Fruit fly (Drosophila melanogaster): ENCODE measurements around the gene CG31957.
A peak's percentile ranks its signal among the peaks of the same experiment; 100 is the strongest.

DNA sequence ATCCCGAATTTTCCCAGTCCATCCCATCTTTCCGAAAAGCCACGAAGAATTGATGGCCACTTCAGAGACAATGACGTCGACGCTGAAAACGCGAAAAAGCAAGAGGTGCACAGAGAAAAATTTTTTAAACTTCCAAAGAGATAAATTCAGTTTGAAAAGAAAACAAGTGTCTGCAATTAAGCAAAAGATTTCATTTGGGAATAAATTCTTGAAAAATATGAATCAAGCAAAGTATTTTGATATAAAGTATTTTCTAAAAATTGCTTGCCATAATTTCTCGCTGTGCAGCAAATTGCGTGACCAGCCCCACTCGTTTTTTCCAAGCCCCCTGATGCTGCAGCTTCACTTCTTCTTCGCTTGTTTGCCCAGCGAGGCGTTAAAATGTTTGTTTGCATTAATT is 9.9 kb upstream of the CG31957 start:
- peak; percentile 26 for TF ChIP-seq OdsH (GFP tag; optimal IDR thresholded peaks at IDR 0.05)
- TF ChIP-seq lola (GFP tag; optimal IDR thresholded peaks at IDR 0.05), result no peak
- TF ChIP-seq Dfd (GFP tag; optimal IDR thresholded peaks at IDR 0.05), result no peak
- no peak for TF ChIP-seq usp (GFP tag; optimal IDR thresholded peaks at IDR 0.05)
